Worm (Caenorhabditis elegans) whole organism, midembryonic: ENCODE results near the gene srbc-67.
"Not testable (repeated sequence)": the region's sequence is repeated elsewhere in the genome, so short reads cannot be mapped to it uniquely, and the experiment has no call there.

Experiments used
- T22C8.4 ChIP-seq: fragments of 200-800 bp; sonication (Bioruptor generic); IDR thresholded peaks from 2 replicates; pipeline ENCODE4 v1.3.6; 2022; ENCODE audit warnings: missing genetic modification characterization, missing compliant biosample characterization
- cog-1 ChIP-seq: sonication (generic microtip); optimal IDR thresholded peaks from 2 replicates; lab custom pipeline; 2016; ENCODE audit warnings: missing genetic modification characterization, missing compliant biosample characterization
- med-1 ChIP-seq: sonication (generic microtip); optimal IDR thresholded peaks from 2 replicates; lab custom pipeline; 2017; ENCODE audit warnings: missing genetic modification characterization, mild to moderate bottlenecking, missing compliant biosample characterization, antibody characterized with exemption, missing genetic modification reagents; ENCODE audit not compliant: insufficient read depth
- ref-1 ChIP-seq: fragments of 200-800 bp; sonication (Bioruptor generic); conservative IDR thresholded peaks from 2 replicates; pipeline ENCODE4 v1.3.6; 2022; ENCODE audit warnings: missing genetic modification reagents, missing genetic modification characterization, missing compliant biosample characterization

ce11 chrV:3520412-3520811 lies 20.6 kb downstream of the srbc-67 start:
- TF ChIP-seq cog-1 (tag; lab: Kevin White, UChicago); ref-1; T22C8.4 (GFP tag; lab: Robert Waterston, UW); med-1 (GFP tag; lab: Kevin White, UChicago): not testable (repeated sequence)
